Worm (Caenorhabditis elegans) whole organism, young adult: ENCODE data around the gene C49F5.7.

Source experiments
- B0035.1 ChIP-seq: sonication (generic microtip); optimal IDR thresholded peaks from 2 replicates; lab custom pipeline; 2016; ENCODE audit warnings: missing genetic modification characterization, mild to moderate bottlenecking, missing compliant biosample characterization, missing genotype, missing genetic modification reagents
- F37B4.10 ChIP-seq: fragments of 200-800 bp; sonication (Bioruptor generic); IDR thresholded peaks from 2 replicates; pipeline ENCODE4 v1.3.6; 2022; ENCODE audit warnings: missing genetic modification characterization, missing compliant biosample characterization
- F49E8.2 ChIP-seq: sonication (generic microtip); optimal IDR thresholded peaks from 3 replicates; lab custom pipeline; 2017; ENCODE audit warnings: missing genetic modification characterization, mild to moderate bottlenecking, missing compliant biosample characterization, antibody characterized with exemption, moderate library complexity; ENCODE audit not compliant: insufficient read depth
- F55B11.4 ChIP-seq: sonication (generic microtip); optimal IDR thresholded peaks from 2 replicates; lab custom pipeline; 2016; ENCODE audit warnings: missing compliant biosample characterization, missing genetic modification characterization, borderline replicate concordance; ENCODE audit not compliant: insufficient read depth
- F57C9.4 ChIP-seq: sonication (generic microtip); optimal IDR thresholded peaks from 2 replicates; lab custom pipeline; 2017; ENCODE audit warnings: mild to moderate bottlenecking, missing genetic modification characterization, missing compliant biosample characterization
- K12H6.12 ChIP-seq: fragments of 200-800 bp; sonication (Bioruptor generic); optimal IDR thresholded peaks from 2 replicates; lab custom pipeline; 2018; ENCODE audit warnings: mild to moderate bottlenecking, missing genetic modification characterization, missing compliant biosample characterization
- Y67H2A.10 ChIP-seq: fragments of 200-800 bp; sonication (Bioruptor generic); conservative IDR thresholded peaks from 2 replicates; pipeline ENCODE4 v1.3.6; 2022; ENCODE audit warnings: missing genetic modification reagents, missing genetic modification characterization, missing compliant biosample characterization
- Y95B8A.8 ChIP-seq: fragments of 200-800 bp; sonication (Bioruptor generic); IDR thresholded peaks from 2 replicates; pipeline ENCODE4 v1.3.6; 2022; ENCODE audit warnings: missing genetic modification reagents, missing genetic modification characterization, missing compliant biosample characterization
- ZK185.1 ChIP-seq: sonication (generic microtip); optimal IDR thresholded peaks from 2 replicates; lab custom pipeline; 2016; ENCODE audit warnings: mild to moderate bottlenecking, missing genetic modification characterization, missing compliant biosample characterization; ENCODE audit not compliant: poor library complexity, severe bottlenecking
- ama-1 ChIP-seq, 3 experiments: fragments of 150-350 bp in 1 of 3; sonication (generic microtip) in 2 of 3; optimal IDR thresholded peaks; 2 replicates each; lab custom pipeline; 2014 to 2018; ENCODE audit warnings: missing biosample characterization in 2 of 3, missing genetic modification characterization in 2 of 3, missing genetic modification reagents in 2 of 3
- aptf-2 ChIP-seq: fragments of 200-800 bp; sonication (Bioruptor generic); conservative IDR thresholded peaks from 2 replicates; pipeline ENCODE4 v1.3.6; 2022; ENCODE audit warnings: missing genetic modification reagents, missing genetic modification characterization, missing compliant biosample characterization
- atf-7 ChIP-seq: sonication (generic microtip); optimal IDR thresholded peaks from 2 replicates; lab custom pipeline; 2017; ENCODE audit warnings: mild to moderate bottlenecking, missing genetic modification characterization, missing compliant biosample characterization
- athp-1 ChIP-seq: sonication (generic microtip); optimal IDR thresholded peaks from 2 replicates; lab custom pipeline; 2017; ENCODE audit warnings: mild to moderate bottlenecking, missing genetic modification characterization, missing compliant biosample characterization
- bed-2 ChIP-seq: fragments of 200-800 bp; sonication (Bioruptor generic); IDR thresholded peaks from 2 replicates; pipeline ENCODE4 v1.3.6; 2022; ENCODE audit warnings: missing genetic modification reagents, missing genetic modification characterization, missing compliant biosample characterization
- ccch-3 ChIP-seq: fragments of 200-800 bp; sonication (Bioruptor generic); optimal IDR thresholded peaks from 2 replicates; lab custom pipeline; 2018; ENCODE audit warnings: mild to moderate bottlenecking, missing genetic modification characterization, missing compliant biosample characterization
- cebp-1 ChIP-seq, 2 experiments: fragments of 200-800 bp in 1 of 2; sonication (Bioruptor generic) in 1 of 2; sonication (generic microtip) in 1 of 2; IDR thresholded peaks in 1 of 2; optimal IDR thresholded peaks in 1 of 2; 2 replicates each; pipeline versions ENCODE4 v1.3.6 to Lab custom; 2017 to 2022; ENCODE audit warnings: missing compliant biosample characterization in 2 of 2, missing genetic modification characterization in 2 of 2, mild to moderate bottlenecking in 1 of 2, missing genetic modification reagents in 1 of 2, moderate library complexity in 1 of 2
- ceh-91 ChIP-seq: fragments of 200-800 bp; sonication (Bioruptor generic); IDR thresholded peaks from 2 replicates; pipeline ENCODE4 v1.3.6; 2022; ENCODE audit warnings: missing genetic modification reagents, missing genetic modification characterization, missing compliant biosample characterization
- die-1 ChIP-seq: sonication (generic microtip); optimal IDR thresholded peaks from 2 replicates; lab custom pipeline; 2016; ENCODE audit warnings: missing genotype, mild to moderate bottlenecking, missing genetic modification characterization, missing compliant biosample characterization
- egrh-3 ChIP-seq: fragments of 200-800 bp; sonication (Bioruptor generic); IDR thresholded peaks from 2 replicates; pipeline ENCODE4 v1.3.6; 2022; ENCODE audit warnings: missing genetic modification reagents, missing genetic modification characterization, missing compliant biosample characterization
- him-1 ChIP-seq: sonication (generic microtip); optimal IDR thresholded peaks from 2 replicates; lab custom pipeline; 2016; ENCODE audit warnings: missing genotype, missing genetic modification reagents, missing genetic modification characterization, missing compliant biosample characterization
- hsf-1 ChIP-seq: fragments of 200-800 bp; sonication (Bioruptor generic); IDR thresholded peaks from 2 replicates; pipeline ENCODE4 v1.3.6; 2022; ENCODE audit warnings: missing genetic modification reagents, missing genetic modification characterization, missing compliant biosample characterization
- lag-1 ChIP-seq: fragments of 200-800 bp; sonication (Bioruptor generic); IDR thresholded peaks from 2 replicates; pipeline ENCODE4 v1.3.6; 2022; ENCODE audit warnings: missing genetic modification reagents, missing genetic modification characterization, missing compliant biosample characterization
- let-526 ChIP-seq: fragments of 200-800 bp; sonication (Bioruptor generic); IDR thresholded peaks from 2 replicates; pipeline ENCODE4 v1.3.6; 2022; ENCODE audit warnings: missing genetic modification reagents, missing genetic modification characterization, missing compliant biosample characterization
- lin-26 ChIP-seq: fragments of 200-800 bp; sonication (Bioruptor generic); IDR thresholded peaks from 2 replicates; pipeline ENCODE4 v1.3.6; 2022; ENCODE audit warnings: missing genetic modification reagents, missing genetic modification characterization, missing compliant biosample characterization
- lin-35 ChIP-seq, 3 experiments: fragments of 150-350 bp in 2 of 3; sonication (generic microtip) in 1 of 3; optimal IDR thresholded peaks; 2 replicates each; lab custom pipeline; 2014 to 2018; ENCODE audit warnings: missing biosample characterization in 3 of 3, missing genetic modification characterization in 3 of 3, missing genetic modification reagents in 3 of 3
- lin-40 ChIP-seq: sonication (generic microtip); optimal IDR thresholded peaks from 2 replicates; lab custom pipeline; 2016; ENCODE audit warnings: missing genetic modification characterization, mild to moderate bottlenecking, missing compliant biosample characterization, missing genotype, missing genetic modification reagents
- lir-1 ChIP-seq: fragments of 200-800 bp; sonication (Bioruptor generic); conservative IDR thresholded peaks from 2 replicates; pipeline ENCODE4 v1.3.6; 2022; ENCODE audit warnings: missing genetic modification reagents, missing genetic modification characterization, missing compliant biosample characterization
- lsl-1 ChIP-seq: fragments of 200-800 bp; sonication (Bioruptor generic); optimal IDR thresholded peaks from 2 replicates; lab custom pipeline; 2018; ENCODE audit warnings: mild to moderate bottlenecking, missing genetic modification characterization, moderate library complexity, missing compliant biosample characterization
- madf-3 ChIP-seq: fragments of 200-800 bp; sonication (Bioruptor generic); IDR thresholded peaks from 2 replicates; pipeline ENCODE4 v1.3.6; 2022; ENCODE audit warnings: missing genetic modification reagents, missing genetic modification characterization, missing compliant biosample characterization
- mes-4 ChIP-seq: sonication (generic microtip); optimal IDR thresholded peaks from 2 replicates; lab custom pipeline; 2016; ENCODE audit warnings: missing genotype, missing genetic modification characterization, missing compliant biosample characterization
- nfya-1 ChIP-seq: sonication (generic microtip); optimal IDR thresholded peaks from 2 replicates; lab custom pipeline; 2017; ENCODE audit warnings: antibody characterized with exemption, missing compliant biosample characterization, missing genetic modification characterization, borderline replicate concordance; ENCODE audit not compliant: insufficient read depth
- nhr-90 ChIP-seq: sonication (generic microtip); optimal IDR thresholded peaks from 2 replicates; lab custom pipeline; 2016; ENCODE audit warnings: missing genotype, mild to moderate bottlenecking, missing genetic modification characterization, missing compliant biosample characterization
- pha-4 ChIP-seq: fragments of 150-350 bp; sonication (generic microtip); optimal IDR thresholded peaks from 2 replicates; lab custom pipeline; 2014; ENCODE audit warnings: missing biosample characterization, missing genetic modification reagents, missing genetic modification characterization
- rpc-1 ChIP-seq, 2 experiments: fragments of 150-350 bp in 1 of 2; sonication (generic microtip) in 1 of 2; optimal IDR thresholded peaks; 2 replicates each; lab custom pipeline; 2014 to 2018; ENCODE audit warnings: missing biosample characterization in 1 of 2, missing genetic modification characterization in 1 of 2, missing genetic modification reagents in 1 of 2, missing genotype in 1 of 2
- snpc-1.1 ChIP-seq: sonication (generic microtip); optimal IDR thresholded peaks from 2 replicates; lab custom pipeline; 2017; ENCODE audit warnings: missing genetic modification characterization, mild to moderate bottlenecking, missing compliant biosample characterization, antibody characterized with exemption, moderate library complexity, missing genotype, missing genetic modification reagents; ENCODE audit not compliant: insufficient read depth
- snpc-1.3 ChIP-seq: sonication (generic microtip); optimal IDR thresholded peaks from 2 replicates; lab custom pipeline; 2017; ENCODE audit warnings: missing genetic modification characterization, mild to moderate bottlenecking, missing compliant biosample characterization, antibody characterized with exemption, moderate library complexity, missing genotype, missing genetic modification reagents; ENCODE audit not compliant: insufficient read depth
- tlf-1 ChIP-seq: fragments of 200-800 bp; sonication (Bioruptor generic); optimal IDR thresholded peaks from 2 replicates; lab custom pipeline; 2018; ENCODE audit warnings: mild to moderate bottlenecking, missing genetic modification characterization, missing compliant biosample characterization
- zim-3 ChIP-seq: sonication (generic microtip); optimal IDR thresholded peaks from 2 replicates; lab custom pipeline; 2017; ENCODE audit warnings: mild to moderate bottlenecking, missing genetic modification characterization, moderate library complexity, missing compliant biosample characterization
- ztf-18 ChIP-seq: sonication (generic microtip); optimal IDR thresholded peaks from 2 replicates; lab custom pipeline; 2016; ENCODE audit warnings: missing genotype, mild to moderate bottlenecking, missing genetic modification characterization, missing compliant biosample characterization

Gene C49F5.7

DNA sequence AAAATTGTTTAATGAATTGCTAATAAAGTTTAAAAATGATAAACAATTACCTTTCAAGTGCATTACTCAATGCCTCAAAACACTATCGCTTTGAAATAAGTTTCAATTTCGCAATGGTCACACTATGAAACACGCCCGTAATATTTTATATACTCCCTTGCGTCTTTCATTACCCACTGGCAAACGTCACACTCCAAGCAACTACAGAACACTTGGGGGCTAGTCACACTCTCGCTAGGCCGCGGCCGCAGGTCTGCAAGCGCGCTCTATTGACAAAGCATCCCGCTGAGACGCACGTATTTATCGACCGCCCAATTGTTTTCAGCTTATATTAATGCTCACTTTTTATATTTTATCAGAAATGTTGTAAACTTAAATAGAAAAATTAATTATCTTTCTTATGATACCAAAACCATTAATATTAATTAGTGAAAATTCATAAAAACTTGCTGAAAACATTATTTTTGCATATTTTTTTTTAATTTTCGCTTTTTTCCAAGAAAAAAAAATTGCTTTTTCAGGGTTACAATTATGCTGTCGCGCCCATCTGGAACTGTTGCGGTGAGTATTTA, 23.4 kb downstream of the C49F5.7 start, which contains the start of the genes nmat-1 and ucr-2.1 (continued):
- TF ChIP-seq Y95B8A.8 (GFP tag; lab: Robert Waterston, UW) (no peak), pha-4 (tag; lab: Kevin White, UChicago) (no peak), Y67H2A.10 (GFP tag; lab: Robert Waterston, UW) (no peak), ztf-18 (peak; percentile 65), F37B4.10 (GFP tag; lab: Robert Waterston, UW) (no peak), ZK185.1 (peak; percentile 48), aptf-2 (no peak), lsl-1 (no peak), die-1 (tag; lab: Kevin White, UChicago) (no peak), nhr-90 (tag; lab: Kevin White, UChicago) (peak; percentile 44), hsf-1 (GFP tag; lab: Robert Waterston, UW) (no peak), mes-4 (tag; lab: Kevin White, UChicago) (no peak), ama-1 (optimal IDR thresholded peaks at IDR 0.05; lab: Kevin White, UChicago) (no peak), ama-1 (GFP tag; optimal IDR thresholded peaks at IDR 0.05; lab: Kevin White, UChicago) (no peak)

DNA sequence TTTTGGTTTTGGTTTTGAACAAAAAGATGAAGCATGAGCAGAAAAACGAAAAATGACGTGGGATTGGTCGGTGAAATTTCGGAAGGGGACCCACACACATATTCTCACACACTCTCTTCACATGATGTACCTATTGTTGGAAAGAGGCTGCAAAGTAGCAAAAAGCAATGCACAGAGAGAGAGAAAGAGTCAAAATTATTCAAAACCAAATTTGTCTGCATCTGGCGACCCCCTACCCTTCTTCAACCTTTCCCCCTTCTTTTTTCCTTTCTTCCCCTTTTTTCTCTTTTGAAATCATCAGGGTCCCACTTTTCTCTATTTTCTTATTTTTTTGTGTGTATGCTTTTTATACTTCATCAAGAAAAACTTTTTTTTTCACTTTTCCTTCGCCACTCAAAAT, 26.9 kb downstream of the C49F5.7 start:
- TF ChIP-seq mes-4 (tag; lab: Kevin White, UChicago), result no peak
- no peak for TF ChIP-seq rpc-1 (optimal IDR thresholded peaks at IDR 0.05; lab: Kevin White, UChicago)
- TF ChIP-seq rpc-1 (tag; optimal IDR thresholded peaks at IDR 0.05; lab: Kevin White, UChicago), result no peak
- no peak for TF ChIP-seq lin-26
- TF ChIP-seq B0035.1 (tag; lab: Kevin White, UChicago), result no peak
- TF ChIP-seq ztf-18, result no peak
- no peak for TF ChIP-seq lin-35 (GFP tag; optimal IDR thresholded peaks at IDR 0.05; lab: Kevin White, UChicago)
- TF ChIP-seq die-1 (tag; lab: Kevin White, UChicago), result no peak
- TF ChIP-seq ccch-3, result no peak
- no peak for TF ChIP-seq atf-7 (tag; lab: Kevin White, UChicago)
- no peak for TF ChIP-seq ceh-91 (GFP tag; lab: Robert Waterston, UW)
- TF ChIP-seq hsf-1 (GFP tag; lab: Robert Waterston, UW), result no peak

DNA sequence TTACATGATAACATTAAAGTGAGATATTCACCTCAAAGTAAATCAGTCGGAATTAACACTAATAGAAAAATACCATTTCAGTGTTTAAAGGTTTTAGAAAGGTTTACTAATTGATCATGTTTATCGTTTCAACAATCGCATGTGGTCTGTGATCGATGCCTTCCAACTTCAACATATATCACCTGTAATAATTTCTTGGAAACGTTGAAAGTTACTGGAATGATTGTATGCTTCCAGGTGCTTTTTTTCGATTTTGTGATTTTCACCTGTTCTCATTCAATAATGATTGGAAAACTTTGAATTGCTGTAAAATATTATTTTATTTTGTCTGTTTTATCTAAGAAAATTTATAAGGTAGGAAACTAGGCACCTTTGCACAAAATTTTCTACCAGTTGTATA, 27.9 kb downstream of the C49F5.7 start:
- TF ChIP-seq lir-1 (no peak), athp-1 (tag; lab: Kevin White, UChicago) (no peak), bed-2 (GFP tag; lab: Robert Waterston, UW) (no peak), hsf-1 (GFP tag; lab: Robert Waterston, UW) (no peak), ama-1 (optimal IDR thresholded peaks at IDR 0.05; lab: Kevin White, UChicago) (no peak), ama-1 (GFP tag; optimal IDR thresholded peaks at IDR 0.05; lab: Kevin White, UChicago) (no peak), Y67H2A.10 (GFP tag; lab: Robert Waterston, UW) (no peak), mes-4 (tag; lab: Kevin White, UChicago) (no peak), snpc-1.1 (tag; lab: Kevin White, UChicago) (no peak), tlf-1 (GFP tag; lab: Kevin White, UChicago) (no peak), let-526 (no peak), snpc-1.3 (tag; lab: Kevin White, UChicago) (no peak), egrh-3 (GFP tag; lab: Robert Waterston, UW) (no peak)

DNA sequence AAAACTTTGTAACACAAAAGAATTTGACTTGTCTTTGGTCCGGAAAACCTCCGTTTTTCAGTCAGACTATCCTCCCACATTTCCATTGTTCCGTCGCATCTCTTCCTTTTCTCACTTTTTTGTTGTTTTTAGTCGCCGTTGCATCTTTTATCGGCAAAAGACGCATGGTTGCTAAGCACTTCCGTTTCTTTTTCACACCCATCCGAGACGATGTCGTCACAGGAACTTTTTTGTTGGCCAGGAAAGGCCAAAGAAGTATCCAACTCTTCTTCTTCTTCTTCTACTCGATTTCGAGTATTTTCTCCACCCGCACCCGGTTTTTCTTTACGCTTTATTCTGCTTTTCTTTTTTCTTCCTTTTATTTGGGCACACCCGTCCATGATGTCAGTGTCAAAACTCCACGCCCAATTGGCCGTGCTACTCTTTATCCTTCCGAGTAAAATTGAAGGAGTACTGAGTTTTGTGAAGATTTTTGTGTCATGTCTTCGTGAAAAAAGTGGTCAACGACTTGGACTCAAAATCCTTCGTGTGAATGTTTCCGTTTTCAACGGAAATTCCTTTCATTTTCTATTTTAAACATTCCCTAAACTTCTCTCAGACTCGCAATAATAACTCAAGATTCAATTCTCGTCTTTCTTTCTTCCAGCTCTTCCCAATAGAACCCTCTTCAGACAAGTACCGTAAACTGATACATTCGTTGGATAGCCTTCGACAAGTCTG, 30.6 kb downstream of the C49F5.7 start, which contains the start of gene B0198.2:
Gene B0198.2 (plus strand): TSS at position 670 of the 720 bp plus-strand sequence.
- TF ChIP-seq him-1 (tag; lab: Kevin White, UChicago) (no peak), ccch-3 (no peak), lin-40 (no peak), lag-1 (GFP tag; lab: Robert Waterston, UW) (no peak), F49E8.2 (tag; lab: Kevin White, UChicago) (no peak), cebp-1 (GFP tag; IDR thresholded peaks at IDR 0.05; lab: Robert Waterston, UW) (no peak), cebp-1 (tag; optimal IDR thresholded peaks at IDR 0.05; lab: Kevin White, UChicago) (no peak), lin-35 (GFP tag; optimal IDR thresholded peaks at IDR 0.05; lab: Kevin White, UChicago) (no peak), madf-3 (GFP tag; lab: Robert Waterston, UW) (no peak), K12H6.12 (no peak), nfya-1 (tag; lab: Kevin White, UChicago) (no peak), F57C9.4 (no peak), F55B11.4 (tag; lab: Kevin White, UChicago) (no peak), zim-3 (no peak)
